Worm (Caenorhabditis elegans): Measurements from ENCODE around the gene F23B12.4.

The F23B12.4 gene

ce11 chrV:14414964-14415564, 25.9 kb upstream of the F23B12.4 start, which contains the start of the genes nxf-1 and C15H11.11 (continued):
- no peak for TF ChIP-seq skn-1 (tag; optimal IDR thresholded peaks at IDR 0.05)
- TF ChIP-seq lin-13 (GFP tag; optimal IDR thresholded peaks at IDR 0.05), result peak; percentile 47
- peak; percentile 84 for TF ChIP-seq C34F6.9 (tag; optimal IDR thresholded peaks at IDR 0.05)
- peak; percentile 83 for TF ChIP-seq crh-2 (tag; optimal IDR thresholded peaks at IDR 0.05)
- TF ChIP-seq nhr-129 (tag; optimal IDR thresholded peaks at IDR 0.05), result peak; percentile 61
- TF ChIP-seq nhr-11 (tag; optimal IDR thresholded peaks at IDR 0.05), result no peak
- no peak for TF ChIP-seq nhr-10 (tag; optimal IDR thresholded peaks at IDR 0.05)
- peak; percentile 71 to 88 for TF ChIP-seq lsy-2 (tag; optimal IDR thresholded peaks at IDR 0.05)
- TF ChIP-seq elt-1 (tag; optimal IDR thresholded peaks at IDR 0.05), result no peak
- peak; percentile 30 for TF ChIP-seq sem-4 (tag; optimal IDR thresholded peaks at IDR 0.05)
- peak; percentile 56 for TF ChIP-seq nhr-25 (tag; optimal IDR thresholded peaks at IDR 0.05)
- TF ChIP-seq ztf-4 (tag; optimal IDR thresholded peaks at IDR 0.05), result no peak
- TF ChIP-seq gmeb-1 (tag; optimal IDR thresholded peaks at IDR 0.05), result peak; percentile 81
- TF ChIP-seq nhr-12 (tag; optimal IDR thresholded peaks at IDR 0.05), result no peak
- TF ChIP-seq nhr-23 (tag; optimal IDR thresholded peaks at IDR 0.05), result no peak
- TF ChIP-seq mbf-1 (tag; optimal IDR thresholded peaks at IDR 0.05), result no peak
- TF ChIP-seq lin-39 (tag; optimal IDR thresholded peaks at IDR 0.05), result no peak
- no peak for TF ChIP-seq elt-3 (tag; optimal IDR thresholded peaks at IDR 0.05)
- peak; percentile 90 for TF ChIP-seq fos-1 (tag; optimal IDR thresholded peaks at IDR 0.05)
- TF ChIP-seq mab-5 (tag; optimal IDR thresholded peaks at IDR 0.05), result no peak
- peak; percentile 19 for TF ChIP-seq snpc-4 (tag; optimal IDR thresholded peaks at IDR 0.05)

ce11 chrV:14417735-14418134, 23.2 kb upstream of the F23B12.4 start, which contains the start of the genes nxf-2 and set-31:
Gene nxf-2 (minus strand): TSS chrV:14417835.
Gene set-31 (plus strand): TSS chrV:14417903.
- TF ChIP-seq lin-11 (tag; optimal IDR thresholded peaks at IDR 0.05), result no peak
- peak in 1 of 2 experiments; percentile 41 for TF ChIP-seq lsy-2 (tag; optimal IDR thresholded peaks at IDR 0.05)
- TF ChIP-seq ztf-1 (GFP tag; conservative IDR thresholded peaks at IDR 0.05), result no peak
- TF ChIP-seq nhr-23 (tag; optimal IDR thresholded peaks at IDR 0.05), result no peak

ce11 chrV:14419855-14420254, 21.1 kb upstream of the F23B12.4 start:
- TF ChIP-seq unc-39 (tag; optimal IDR thresholded peaks at IDR 0.05) (no peak), fos-1 (tag; optimal IDR thresholded peaks at IDR 0.05) (no peak), nhr-23 (tag; optimal IDR thresholded peaks at IDR 0.05) (no peak), elt-1 (tag; optimal IDR thresholded peaks at IDR 0.05) (no peak), unc-62 (GFP tag; optimal IDR thresholded peaks at IDR 0.05) (no peak), ztf-4 (tag; optimal IDR thresholded peaks at IDR 0.05) (no peak), mbf-1 (tag; optimal IDR thresholded peaks at IDR 0.05) (no peak), blmp-1 (tag; optimal IDR thresholded peaks at IDR 0.05; ENCODE audit: insufficient read depth) (no peak), nhr-21 (tag; optimal IDR thresholded peaks at IDR 0.05) (no peak), peb-1 (tag; optimal IDR thresholded peaks at IDR 0.05) (no peak), mdl-1 (tag; optimal IDR thresholded peaks at IDR 0.05) (no peak), lin-13 (GFP tag; optimal IDR thresholded peaks at IDR 0.05) (no peak), nhr-77 (tag; optimal IDR thresholded peaks at IDR 0.05) (no peak), nhr-12 (tag; optimal IDR thresholded peaks at IDR 0.05) (no peak), dmd-4 (tag; optimal IDR thresholded peaks at IDR 0.05) (no peak), nhr-237 (tag; optimal IDR thresholded peaks at IDR 0.05) (no peak)

- TF ChIP-seq dmd-4 (tag; optimal IDR thresholded peaks at IDR 0.05) (no peak), unc-62 (GFP tag; optimal IDR thresholded peaks at IDR 0.05) (no peak), skn-1 (tag; optimal IDR thresholded peaks at IDR 0.05) (no peak), lin-11 (tag; optimal IDR thresholded peaks at IDR 0.05) (no peak), zag-1 (tag; optimal IDR thresholded peaks at IDR 0.05) (no peak), sem-4 (tag; optimal IDR thresholded peaks at IDR 0.05) (no peak), nhr-237 (tag; optimal IDR thresholded peaks at IDR 0.05) (no peak), lin-13 (GFP tag; optimal IDR thresholded peaks at IDR 0.05) (no peak), mab-5 (tag; optimal IDR thresholded peaks at IDR 0.05) (no peak), nhr-10 (tag; optimal IDR thresholded peaks at IDR 0.05) (no peak), R02D3.7 (tag; optimal IDR thresholded peaks at IDR 0.05) (no peak), nhr-6 (tag; optimal IDR thresholded peaks at IDR 0.05) (no peak)
Observed at ce11 chrV:14421325-14421724, 19.6 kb upstream of the F23B12.4 start, which contains the start of gene dhs-22. Gene dhs-22 (minus strand): TSS chrV:14421440.
